Fruit fly (Drosophila melanogaster) whole organism, embryonic: ENCODE data around the gene CG12768.

Experiments
- Adf1 ChIP-seq: fragments of 200-800 bp; sonication (Bioruptor generic); IDR thresholded peaks from 2 replicates; pipeline ENCODE4 v1.3.6; 2022; ENCODE audit warnings: missing biosample characterization, missing genetic modification characterization
- Asciz ChIP-seq: fragments of 200-800 bp; sonication (Bioruptor generic); optimal IDR thresholded peaks from 2 replicates; lab custom pipeline; 2017; ENCODE audit warnings: missing biosample characterization, mild to moderate bottlenecking, missing genetic modification characterization, missing genetic modification reagents
- Atf3 ChIP-seq: fragments of 200-800 bp; sonication (Bioruptor generic); optimal IDR thresholded peaks from 3 replicates; lab custom pipeline; 2016; ENCODE audit warnings: missing biosample characterization, missing genetic modification characterization
- Bteb2 ChIP-seq: fragments of 200-800 bp; sonication (Bioruptor generic); optimal IDR thresholded peaks from 2 replicates; lab custom pipeline; 2016; ENCODE audit warnings: missing biosample characterization, missing genetic modification characterization
- CG10565 ChIP-seq: fragments of 200-800 bp; sonication (Bioruptor generic); optimal IDR thresholded peaks from 3 replicates; lab custom pipeline; 2016; ENCODE audit warnings: missing biosample characterization, mild to moderate bottlenecking, missing genetic modification characterization
- CG11456 ChIP-seq: fragments of 200-800 bp; sonication (Bioruptor generic); IDR thresholded peaks from 3 replicates; pipeline ENCODE4 v1.3.6; 2022; ENCODE audit warnings: missing biosample characterization, missing genetic modification characterization
- CG11504 ChIP-seq: fragments of 200-800 bp; sonication (Bioruptor generic); optimal IDR thresholded peaks from 3 replicates; lab custom pipeline; 2019; ENCODE audit warnings: missing biosample characterization, mild to moderate bottlenecking, missing genetic modification characterization, moderate library complexity
- CG13775 ChIP-seq: fragments of 200-800 bp; sonication (Bioruptor generic); optimal IDR thresholded peaks from 3 replicates; lab custom pipeline; 2017; ENCODE audit warnings: missing biosample characterization, mild to moderate bottlenecking, missing genetic modification characterization
- CG15073 ChIP-seq: fragments of 200-800 bp; sonication (Bioruptor generic); optimal IDR thresholded peaks from 2 replicates; lab custom pipeline; 2016; ENCODE audit warnings: missing biosample characterization, missing genetic modification characterization
- CG15514 ChIP-seq: fragments of 200-800 bp; sonication (Bioruptor generic); optimal IDR thresholded peaks from 3 replicates; lab custom pipeline; 2017; ENCODE audit warnings: missing biosample characterization, missing genetic modification characterization, mild to moderate bottlenecking, moderate library complexity, missing genetic modification reagents
- CG17361 ChIP-seq: fragments of 200-800 bp; sonication (Bioruptor generic); IDR thresholded peaks from 3 replicates; pipeline ENCODE4 v1.3.6; 2022; ENCODE audit warnings: missing biosample characterization, missing genetic modification characterization
- CG1792 ChIP-seq: fragments of 200-800 bp; sonication (Bioruptor generic); optimal IDR thresholded peaks from 2 replicates; lab custom pipeline; 2016; ENCODE audit warnings: missing biosample characterization, missing genetic modification characterization
- CG18262 ChIP-seq: fragments of 200-800 bp; optimal IDR thresholded peaks from 3 replicates; lab custom pipeline; 2019; ENCODE audit warnings: missing biosample characterization, mild to moderate bottlenecking, missing genetic modification characterization, moderate library complexity
- CG2202 ChIP-seq: fragments of 200-800 bp; sonication (Bioruptor generic); optimal IDR thresholded peaks from 2 replicates; lab custom pipeline; 2018; ENCODE audit warnings: missing biosample characterization, mild to moderate bottlenecking, missing genetic modification characterization
- CG2875 ChIP-seq: fragments of 200-800 bp; sonication (Bioruptor generic); optimal IDR thresholded peaks from 2 replicates; lab custom pipeline; 2017; ENCODE audit warnings: missing biosample characterization, mild to moderate bottlenecking, missing genetic modification characterization, missing genetic modification reagents
- CG30431 ChIP-seq: fragments of 200-800 bp; sonication (Bioruptor generic); optimal IDR thresholded peaks from 2 replicates; lab custom pipeline; 2017; ENCODE audit warnings: missing biosample characterization, missing genetic modification characterization
- CG3065 ChIP-seq: fragments of 200-800 bp; sonication (Bioruptor generic); optimal IDR thresholded peaks from 2 replicates; lab custom pipeline; 2016; ENCODE audit warnings: missing biosample characterization, missing genetic modification characterization
- CG3838 ChIP-seq: fragments of 200-800 bp; sonication (Bioruptor generic); optimal IDR thresholded peaks from 3 replicates; lab custom pipeline; 2016; ENCODE audit warnings: missing biosample characterization, missing genetic modification characterization
- CG5953 ChIP-seq: fragments of 200-800 bp; sonication (Bioruptor generic); IDR thresholded peaks from 2 replicates; pipeline ENCODE4 v1.3.6; 2022; ENCODE audit warnings: missing biosample characterization, missing genetic modification characterization
- CG6175 ChIP-seq: fragments of 200-800 bp; sonication (Bioruptor generic); IDR thresholded peaks from 3 replicates; pipeline ENCODE4 v1.3.6; 2022; ENCODE audit warnings: missing biosample characterization, missing genetic modification characterization
- CG6654 ChIP-seq: fragments of 200-800 bp; sonication (Bioruptor generic); optimal IDR thresholded peaks from 2 replicates; lab custom pipeline; 2017; ENCODE audit warnings: missing biosample characterization, mild to moderate bottlenecking, missing genetic modification characterization
- CG6765 ChIP-seq: fragments of 200-800 bp; sonication (Bioruptor generic); optimal IDR thresholded peaks from 3 replicates; lab custom pipeline; 2017; ENCODE audit warnings: missing biosample characterization, mild to moderate bottlenecking, missing genetic modification characterization
- CG6813 ChIP-seq: fragments of 200-800 bp; sonication (Bioruptor generic); optimal IDR thresholded peaks from 2 replicates; lab custom pipeline; 2017; ENCODE audit warnings: missing biosample characterization, missing genetic modification characterization, mild to moderate bottlenecking, moderate library complexity, missing genetic modification reagents
- CG7556 ChIP-seq: fragments of 200-800 bp; sonication (Bioruptor generic); optimal IDR thresholded peaks from 2 replicates; lab custom pipeline; 2017; ENCODE audit warnings: missing biosample characterization, mild to moderate bottlenecking, missing genetic modification characterization
- CG9727 ChIP-seq: fragments of 200-800 bp; sonication (Bioruptor generic); optimal IDR thresholded peaks from 3 replicates; lab custom pipeline; 2017; ENCODE audit warnings: missing biosample characterization, mild to moderate bottlenecking, missing genetic modification characterization
- Dbx ChIP-seq: fragments of 200-800 bp; sonication (Bioruptor generic); IDR thresholded peaks from 3 replicates; pipeline ENCODE4 v1.3.6; 2022; ENCODE audit warnings: missing biosample characterization, missing genetic modification characterization
- Doc3 ChIP-seq: fragments of 200-800 bp; sonication (Bioruptor generic); IDR thresholded peaks from 3 replicates; pipeline ENCODE4 v1.3.6; 2022; ENCODE audit warnings: missing biosample characterization, missing genetic modification characterization; ENCODE audit not compliant: partially characterized antibody
- Meics ChIP-seq: fragments of 200-800 bp; sonication (Bioruptor generic); optimal IDR thresholded peaks from 2 replicates; lab custom pipeline; 2017; ENCODE audit warnings: missing biosample characterization, mild to moderate bottlenecking, missing genetic modification characterization
- Oli ChIP-seq: fragments of 200-800 bp; sonication (Bioruptor generic); optimal IDR thresholded peaks from 2 replicates; lab custom pipeline; 2018; ENCODE audit warnings: missing biosample characterization, mild to moderate bottlenecking, missing genetic modification characterization, moderate library complexity
- Opbp ChIP-seq: fragments of 200-800 bp; sonication (Bioruptor generic); IDR thresholded peaks from 3 replicates; pipeline ENCODE4 v1.3.6; 2022; ENCODE audit warnings: missing biosample characterization, missing genetic modification characterization; ENCODE audit not compliant: partially characterized antibody
- Ravus ChIP-seq: fragments of 200-800 bp; sonication (Bioruptor generic); IDR thresholded peaks from 2 replicates; pipeline ENCODE4 v1.3.6; 2022; ENCODE audit warnings: missing biosample characterization, missing genetic modification characterization
- Usf ChIP-seq: fragments of 200-800 bp; sonication (Bioruptor generic); optimal IDR thresholded peaks from 2 replicates; lab custom pipeline; 2017; ENCODE audit warnings: missing genotype, missing biosample characterization, missing genetic modification characterization
- ab ChIP-seq: fragments of 200-800 bp; sonication (Bioruptor generic); optimal IDR thresholded peaks from 2 replicates; lab custom pipeline; 2016; ENCODE audit warnings: missing biosample characterization, missing genetic modification characterization
- bsh ChIP-seq, 2 experiments: fragments of 200-800 bp; sonication (Bioruptor generic); optimal IDR thresholded peaks; 2 replicates each; lab custom pipeline; 2017 to 2018; ENCODE audit warnings: mild to moderate bottlenecking in 2 of 2, missing biosample characterization in 2 of 2, missing genetic modification characterization in 2 of 2, moderate library complexity in 1 of 2
- crol ChIP-seq: fragments of 200-800 bp; sonication (Bioruptor generic); IDR thresholded peaks from 2 replicates; pipeline ENCODE4 v1.3.6; 2022; ENCODE audit warnings: missing biosample characterization, missing genetic modification characterization
- dan ChIP-seq: fragments of 200-800 bp; sonication (Bioruptor generic); IDR thresholded peaks from 2 replicates; pipeline ENCODE4 v1.3.6; 2022; ENCODE audit warnings: missing biosample characterization, missing genetic modification characterization
- dysf ChIP-seq: fragments of 200-800 bp; sonication (Bioruptor generic); IDR thresholded peaks from 3 replicates; pipeline ENCODE4 v1.3.6; 2022; ENCODE audit warnings: missing biosample characterization, missing genetic modification characterization
- fd3F ChIP-seq: fragments of 200-800 bp; sonication (Bioruptor generic); optimal IDR thresholded peaks from 2 replicates; lab custom pipeline; 2018; ENCODE audit warnings: missing biosample characterization, mild to moderate bottlenecking, missing genetic modification characterization, moderate library complexity
- gro ChIP-seq: fragments of 200-800 bp; sonication (Bioruptor generic); optimal IDR thresholded peaks from 2 replicates; lab custom pipeline; 2016; ENCODE audit warnings: missing biosample characterization, missing genetic modification characterization
- luna ChIP-seq: fragments of 200-800 bp; sonication (Bioruptor generic); optimal IDR thresholded peaks from 2 replicates; lab custom pipeline; 2016; ENCODE audit warnings: missing biosample characterization, missing genetic modification characterization
- pita ChIP-seq: fragments of 200-800 bp; sonication (Bioruptor generic); optimal IDR thresholded peaks from 2 replicates; lab custom pipeline; 2017; ENCODE audit warnings: missing biosample characterization, mild to moderate bottlenecking, missing genetic modification characterization
- pnt ChIP-seq: fragments of 200-800 bp; sonication (Bioruptor generic); optimal IDR thresholded peaks from 3 replicates; lab custom pipeline; 2016; ENCODE audit warnings: missing biosample characterization, missing genetic modification characterization
- salm ChIP-seq: fragments of 200-800 bp; sonication (Bioruptor generic); optimal IDR thresholded peaks from 2 replicates; lab custom pipeline; 2018; ENCODE audit warnings: missing biosample characterization, mild to moderate bottlenecking, missing genetic modification characterization
- sens-2 ChIP-seq: fragments of 200-800 bp; sonication (Bioruptor generic); IDR thresholded peaks from 2 replicates; pipeline ENCODE4 v1.3.6; 2022; ENCODE audit warnings: missing biosample characterization, missing genetic modification characterization
- seq ChIP-seq: fragments of 200-800 bp; sonication (Bioruptor generic); IDR thresholded peaks from 2 replicates; pipeline ENCODE4 v1.3.6; 2022; ENCODE audit warnings: missing biosample characterization, missing genetic modification characterization
- sim ChIP-seq: fragments of 200-800 bp; sonication (Bioruptor generic); IDR thresholded peaks from 2 replicates; pipeline ENCODE4 v1.3.6; 2022; ENCODE audit warnings: missing biosample characterization, missing genetic modification characterization
- sisA ChIP-seq: fragments of 200-800 bp; sonication (Bioruptor generic); IDR thresholded peaks from 2 replicates; pipeline ENCODE4 v1.3.6; 2022; ENCODE audit warnings: missing biosample characterization, missing genetic modification characterization
- sr ChIP-seq: fragments of 200-800 bp; sonication (Bioruptor generic); IDR thresholded peaks from 3 replicates; pipeline ENCODE4 v1.3.6; 2022; ENCODE audit warnings: missing biosample characterization, missing genetic modification characterization
- ssp ChIP-seq: fragments of 200-800 bp; sonication (Bioruptor generic); IDR thresholded peaks from 2 replicates; pipeline ENCODE4 v1.3.6; 2022; ENCODE audit warnings: missing biosample characterization, missing genetic modification characterization
- tin ChIP-seq: fragments of 200-800 bp; sonication (Bioruptor generic); optimal IDR thresholded peaks from 3 replicates; lab custom pipeline; 2016; ENCODE audit warnings: missing biosample characterization, missing genetic modification characterization
- twi ChIP-seq: fragments of 200-800 bp; optimal IDR thresholded peaks from 2 replicates; lab custom pipeline; 2019; ENCODE audit warnings: missing biosample characterization, mild to moderate bottlenecking, missing genetic modification characterization, moderate library complexity

The CG12768 gene

dm6 chr3L:22909914-22910541 lies at the start of gene CG12768:
Gene CG12768, plus strand, starts transcription at chr3L:22910491.
- no peak for TF ChIP-seq salm (tag; lab: Kevin White, UChicago)
- TF ChIP-seq CG11504 (tag; lab: Kevin White, UChicago) = peak; percentile 9
- TF ChIP-seq Bteb2 (GFP tag; lab: Kevin White, UChicago) = no peak
- TF ChIP-seq CG10565 = no peak
- TF ChIP-seq twi = no peak
- TF ChIP-seq pita = no peak
- TF ChIP-seq CG18262 (tag; lab: Kevin White, UChicago) = peak; percentile 70
- TF ChIP-seq crol (GFP tag; lab: Robert Waterston, UW) = no peak
- TF ChIP-seq Usf (GFP tag; lab: Kevin White, UChicago) = peak; percentile 7
- no peak for TF ChIP-seq CG3838 (GFP tag; lab: Kevin White, UChicago)
- TF ChIP-seq sim (GFP tag; lab: Robert Waterston, UW) = no peak
- TF ChIP-seq CG6654 (GFP tag; lab: Kevin White, UChicago) = no peak
- peak; percentile 36 for TF ChIP-seq CG13775 (GFP tag; lab: Kevin White, UChicago)
- peak; percentile 61 for TF ChIP-seq CG9727
- TF ChIP-seq Ravus (GFP tag; lab: Robert Waterston, UW) = no peak
- 0 out of 2 replicates have a peak, but pooled peaks have one; percentile 5 for TF ChIP-seq CG5953 (GFP tag; lab: Robert Waterston, UW)
- no peak for TF ChIP-seq fd3F
- TF ChIP-seq ssp (GFP tag; lab: Robert Waterston, UW) = no peak
- no peak for TF ChIP-seq pnt (GFP tag; lab: Kevin White, UChicago)
- TF ChIP-seq tin (GFP tag; lab: Kevin White, UChicago) = no peak
- no peak for TF ChIP-seq CG15073 (GFP tag; lab: Kevin White, UChicago)
- no peak for TF ChIP-seq seq
- TF ChIP-seq CG30431 = peak; percentile 3
- no peak for TF ChIP-seq CG2875 (GFP tag; lab: Kevin White, UChicago)
- TF ChIP-seq CG11456 (GFP tag; lab: Robert Waterston, UW) = no peak
- peak; percentile 71; the same call in 2 of the 3 replicates for TF ChIP-seq CG17361 (GFP tag; lab: Robert Waterston, UW)
- no peak for TF ChIP-seq Opbp
- no peak for TF ChIP-seq CG2202
- no peak for TF ChIP-seq gro
- TF ChIP-seq CG6765 (GFP tag; lab: Kevin White, UChicago) = no peak
- TF ChIP-seq CG15514 (GFP tag; lab: Kevin White, UChicago) = no peak
- TF ChIP-seq sr (GFP tag; lab: Robert Waterston, UW) = peak; percentile 84
- TF ChIP-seq ab = no peak
- no peak for TF ChIP-seq CG3065 (GFP tag; lab: Kevin White, UChicago)
- TF ChIP-seq sens-2 (GFP tag; lab: Robert Waterston, UW) = no peak
- TF ChIP-seq Doc3 (GFP tag; lab: Robert Waterston, UW) = no peak
- peak in 1 of 2 experiments; percentile 13 for TF ChIP-seq bsh (GFP tag; optimal IDR thresholded peaks at IDR 0.05; lab: Kevin White, UChicago)
- TF ChIP-seq sisA (GFP tag; lab: Robert Waterston, UW) = no peak
- no peak for TF ChIP-seq dan (GFP tag; lab: Robert Waterston, UW)
- peak; percentile 45 for TF ChIP-seq Meics (GFP tag; lab: Kevin White, UChicago)
- no peak for TF ChIP-seq Dbx (GFP tag; lab: Robert Waterston, UW)
- 0 out of 3 replicates have a peak, but pooled peaks have one; percentile 24 for TF ChIP-seq dysf (GFP tag; lab: Robert Waterston, UW)
- TF ChIP-seq CG6175 = no peak
- TF ChIP-seq Atf3 (GFP tag; lab: Kevin White, UChicago) = no peak
- no peak for TF ChIP-seq CG1792
- TF ChIP-seq Oli (tag; lab: Kevin White, UChicago) = peak; percentile 52
- peak; percentile 36 for TF ChIP-seq Asciz (GFP tag; lab: Kevin White, UChicago)
- TF ChIP-seq luna (GFP tag; lab: Kevin White, UChicago) = no peak
- TF ChIP-seq CG7556 (GFP tag; lab: Kevin White, UChicago) = peak; percentile 44
- TF ChIP-seq Adf1 (GFP tag; lab: Robert Waterston, UW) = no peak
- TF ChIP-seq CG6813 (GFP tag; lab: Kevin White, UChicago) = no peak
